Fruit fly (Drosophila melanogaster) whole organism: ENCODE measurements around the gene gdl-ORF39.

Experiments used
- pan ChIP-seq: fragments of >200 bp; optimal IDR thresholded peaks from 2 replicates; lab custom pipeline; 2017
- psq ChIP-seq: fragments of >200 bp; optimal IDR thresholded peaks from 2 replicates; lab custom pipeline; 2017
- usp ChIP-seq: fragments of >200 bp; optimal IDR thresholded peaks from 2 replicates; lab custom pipeline; 2017; ENCODE audit warnings: missing biosample characterization, missing genetic modification characterization, mixed read lengths

DNA sequence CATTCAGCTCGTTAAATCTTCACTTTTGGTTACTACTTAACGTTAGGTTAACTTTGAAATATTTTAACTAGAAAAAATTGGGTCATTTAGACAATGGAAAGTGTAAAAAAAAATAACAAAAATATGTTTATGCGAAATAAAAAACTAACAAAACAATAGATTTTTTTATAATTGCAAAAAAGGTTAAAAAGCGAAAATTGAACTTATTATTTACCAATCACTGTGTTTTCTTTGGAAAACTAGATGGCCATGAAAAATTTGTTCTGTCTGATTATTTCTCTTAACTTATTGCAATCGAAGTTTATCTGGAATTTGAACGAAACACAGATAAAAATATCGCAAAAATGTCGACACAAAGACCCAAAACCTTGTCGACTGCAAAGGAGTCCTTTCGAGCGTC lies 11.3 kb upstream of the gdl-ORF39 start, which contains the start of gene CG7276:
- TF ChIP-seq usp (GFP tag; lab: Kevin White, UChicago) (no peak), psq (no peak), pan (lab: Kevin White, UChicago) (no peak)
